Fruit fly (Drosophila melanogaster): ENCODE measurements around the gene MKP-4.

The MKP-4 gene

dm6 chrX:19604997-19605396 lies 17.9 kb upstream of the MKP-4 start, which contains the start of gene CG14207 (continued):
- TF ChIP-seq run (tag; optimal IDR thresholded peaks at IDR 0.05) (no peak), B-H1 (GFP tag; IDR thresholded peaks at IDR 0.05) (no peak), NK7.1 (GFP tag; optimal IDR thresholded peaks at IDR 0.05) (no peak), CG13624 (GFP tag; optimal IDR thresholded peaks at IDR 0.05) (peak; percentile 56), phol (tag; optimal IDR thresholded peaks at IDR 0.05) (no peak), CG4424 (GFP tag; optimal IDR thresholded peaks at IDR 0.05) (no peak), ato (GFP tag; IDR thresholded peaks at IDR 0.05; ENCODE audit: partially characterized antibody) (peak; percentile 82), Ets65A (GFP tag) (no peak), CG12104 (GFP tag; optimal IDR thresholded peaks at IDR 0.05) (no peak), abd-A (tag; optimal IDR thresholded peaks at IDR 0.05) (peak; percentile 39), B-H2 (GFP tag; optimal IDR thresholded peaks at IDR 0.05) (peak; percentile 47), CG17361 (GFP tag; IDR thresholded peaks at IDR 0.05) (0 out of 3 replicates have a peak, but pooled peaks have one; percentile 19), slp2 (GFP tag; optimal IDR thresholded peaks at IDR 0.05) (no peak), eyg (GFP tag; optimal IDR thresholded peaks at IDR 0.05) (peak; percentile 8), CG6683 (GFP tag; optimal IDR thresholded peaks at IDR 0.05) (no peak), NfI (GFP tag; optimal IDR thresholded peaks at IDR 0.05) (peak; percentile 12), Bgb (GFP tag; IDR thresholded peaks at IDR 0.05; ENCODE audit: partially characterized antibody) (peak; percentile 78), btn (GFP tag; optimal IDR thresholded peaks at IDR 0.05) (no peak), Gug (GFP tag; IDR thresholded peaks at IDR 0.05) (no peak), CG33557 (GFP tag; optimal IDR thresholded peaks at IDR 0.05) (no peak), E2f1 (GFP tag; IDR thresholded peaks at IDR 0.05) (no peak), dpn (GFP tag; optimal IDR thresholded peaks at IDR 0.05) (peak in 1 of 2 experiments; percentile 18), CG12942 (GFP tag; optimal IDR thresholded peaks at IDR 0.05) (no peak), danr (GFP tag; IDR thresholded peaks at IDR 0.05) (no peak), slou (GFP tag; optimal IDR thresholded peaks at IDR 0.05) (no peak), CG33213 (GFP tag; optimal IDR thresholded peaks at IDR 0.05) (no peak), cg (GFP tag; optimal IDR thresholded peaks at IDR 0.05) (peak; percentile 0), ara (GFP tag; IDR thresholded peaks at IDR 0.05) (no peak), GATAe (GFP tag; conservative IDR thresholded peaks at IDR 0.05) (no peak), dmrt99B (tag; optimal IDR thresholded peaks at IDR 0.05) (peak; percentile 16), CG11504 (tag; optimal IDR thresholded peaks at IDR 0.05) (peak; percentile 31), CG17568 (GFP tag; optimal IDR thresholded peaks at IDR 0.05) (no peak), CG10274 (GFP tag; optimal IDR thresholded peaks at IDR 0.05) (no peak), sc (optimal IDR thresholded peaks at IDR 0.05) (no peak), sc (GFP tag; optimal IDR thresholded peaks at IDR 0.05) (no peak), tio (GFP tag; optimal IDR thresholded peaks at IDR 0.05) (no peak), sisA (GFP tag; IDR thresholded peaks at IDR 0.05) (no peak), CG32532 (GFP tag; IDR thresholded peaks at IDR 0.05) (peak; percentile 9; the same call in 1 of the 2 replicates), ham (GFP tag; IDR thresholded peaks at IDR 0.05) (no peak), CG3407 (GFP tag; optimal IDR thresholded peaks at IDR 0.05) (no peak), pum (GFP tag; optimal IDR thresholded peaks at IDR 0.05) (no peak), CG9727 (GFP tag; optimal IDR thresholded peaks at IDR 0.05) (no peak), hb (GFP tag; IDR thresholded peaks at IDR 0.05; ENCODE audit: partially characterized antibody) (peak; percentile 75; the same call in 2 of the 3 replicates), scrt (GFP tag; optimal IDR thresholded peaks at IDR 0.05) (peak; percentile 37), zfh1 (GFP tag; IDR thresholded peaks at IDR 0.05) (no peak), E2f2 (GFP tag; IDR thresholded peaks at IDR 0.05) (peak; percentile 88), Doc2 (GFP tag; IDR thresholded peaks at IDR 0.05) (no peak), CG2712 (tag; optimal IDR thresholded peaks at IDR 0.05) (peak; percentile 24), CG3163 (GFP tag; optimal IDR thresholded peaks at IDR 0.05) (peak; percentile 19), disco-r (GFP tag; optimal IDR thresholded peaks at IDR 0.05) (no peak), Hey (tag; optimal IDR thresholded peaks at IDR 0.05) (no peak), psq (GFP tag; optimal IDR thresholded peaks at IDR 0.05) (no peak)

All from whole organism, embryonic.